Worm (Caenorhabditis elegans): Measurements from ENCODE around the gene sru-13.
"Not testable (repeated sequence)": the region's sequence is repeated elsewhere in the genome, so short reads cannot be mapped to it uniquely, and the experiment has no call there.

Gene sru-13

DNA sequence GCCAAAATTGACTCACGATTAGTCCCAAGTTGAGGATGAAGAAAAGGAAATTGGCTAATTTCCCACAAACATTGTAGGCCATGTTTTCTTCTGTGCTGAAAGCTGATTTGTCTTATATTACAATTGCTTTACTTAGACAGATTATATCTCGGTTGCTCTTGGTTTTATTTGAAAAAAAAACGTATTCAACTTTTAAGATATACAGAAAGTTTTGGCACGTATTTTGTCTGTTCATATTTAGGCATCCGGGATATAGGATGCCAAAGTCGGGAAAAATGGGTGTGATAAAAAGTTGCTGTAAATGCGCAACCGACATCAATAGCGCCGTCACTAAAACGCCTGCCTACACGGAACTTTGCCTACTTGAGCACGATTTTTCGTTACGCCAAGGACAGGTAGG is 2.3 kb downstream of the sru-13 start, which contains the start of gene tsp-4:
TSS of gene tsp-4 (minus strand) at position 101 of the 400 bp plus-strand sequence.
- no peak for TF ChIP-seq ceh-13 (GFP tag; optimal IDR thresholded peaks at IDR 0.05)
- no peak for TF ChIP-seq aly-1 (tag; optimal IDR thresholded peaks at IDR 0.05)
- TF ChIP-seq ceh-36 (tag; optimal IDR thresholded peaks at IDR 0.05) = no peak
- no peak for TF ChIP-seq ama-1 (optimal IDR thresholded peaks at IDR 0.05)
- TF ChIP-seq flt-1 (GFP tag; IDR thresholded peaks at IDR 0.05) = no peak
- no peak for TF ChIP-seq tbx-37 (GFP tag; conservative IDR thresholded peaks at IDR 0.05)
- TF ChIP-seq tbx-11 (GFP tag; IDR thresholded peaks at IDR 0.05) = no peak
- no peak for TF ChIP-seq B0310.2 (tag; optimal IDR thresholded peaks at IDR 0.05)
- no peak for TF ChIP-seq F13C5.2 (tag; optimal IDR thresholded peaks at IDR 0.05)
- TF ChIP-seq sea-1 (GFP tag; conservative IDR thresholded peaks at IDR 0.05) = no peak
- no peak for TF ChIP-seq hmg-4 (GFP tag; optimal IDR thresholded peaks at IDR 0.05)
- no peak for TF ChIP-seq ets-7 (tag; optimal IDR thresholded peaks at IDR 0.05)
- TF ChIP-seq hnd-1 (tag; optimal IDR thresholded peaks at IDR 0.05) = no peak

DNA sequence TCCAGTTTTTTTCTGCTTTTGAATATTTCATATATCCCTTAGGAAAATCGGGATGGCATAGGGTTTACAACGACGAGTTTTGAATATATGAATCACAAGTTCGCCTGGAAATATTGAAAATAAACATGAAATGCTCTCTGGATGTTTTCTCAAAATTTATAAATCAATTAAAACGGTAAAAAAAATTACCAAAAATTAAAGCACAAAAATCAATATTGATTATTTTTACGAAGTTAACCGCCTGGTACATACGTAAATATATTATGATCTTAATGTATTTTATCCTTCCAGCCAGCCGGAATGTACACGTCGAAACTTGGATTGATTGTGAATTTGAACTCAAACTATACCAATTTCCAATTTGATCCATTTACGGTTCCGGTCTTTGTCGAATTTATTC is 17.0 kb downstream of the sru-13 start, which contains the start of gene sru-17:
TSS of gene sru-17 (plus strand) at position 301 of the 400 bp plus-strand sequence.
- not testable (repeated sequence) for TF ChIP-seq ets-7 (tag; optimal IDR thresholded peaks at IDR 0.05); F13C5.2 (tag; optimal IDR thresholded peaks at IDR 0.05); scrt-1 (GFP tag; IDR thresholded peaks at IDR 0.05)

DNA sequence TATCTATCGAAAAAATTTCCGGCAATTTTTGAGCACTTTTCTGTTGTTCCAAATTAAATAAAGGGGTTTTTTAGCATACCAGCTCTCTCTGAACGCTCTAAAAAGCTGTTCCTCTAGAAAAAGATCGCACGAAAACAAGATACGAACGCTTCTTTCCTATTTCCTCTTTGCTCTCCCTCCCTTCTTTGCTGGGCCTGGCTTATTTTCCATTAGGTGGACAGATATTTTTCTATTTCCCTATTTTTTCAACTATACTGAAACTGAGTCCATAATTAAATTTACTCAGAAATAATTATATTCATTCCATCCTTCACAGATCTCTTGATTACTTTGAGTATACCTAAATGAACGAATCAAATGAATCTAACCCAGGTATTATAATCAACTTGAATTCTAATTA is 20.5 kb downstream of the sru-13 start, which contains the start of gene sru-18:
TSS of gene sru-18 (plus strand) at position 301 of the 400 bp plus-strand sequence.
- TF ChIP-seq tbx-11 (GFP tag; IDR thresholded peaks at IDR 0.05) = no peak
- TF ChIP-seq hmg-4 (GFP tag; optimal IDR thresholded peaks at IDR 0.05) = no peak
- TF ChIP-seq tra-4 (tag; optimal IDR thresholded peaks at IDR 0.05) = no peak
- TF ChIP-seq aly-1 (tag; optimal IDR thresholded peaks at IDR 0.05) = no peak
- no peak for TF ChIP-seq B0310.2 (tag; optimal IDR thresholded peaks at IDR 0.05)
- TF ChIP-seq tbx-37 (GFP tag; conservative IDR thresholded peaks at IDR 0.05) = no peak
- TF ChIP-seq ama-1 (optimal IDR thresholded peaks at IDR 0.05) = no peak
- TF ChIP-seq flt-1 (GFP tag; IDR thresholded peaks at IDR 0.05) = no peak
- TF ChIP-seq sea-1 (GFP tag; conservative IDR thresholded peaks at IDR 0.05) = no peak
- TF ChIP-seq ceh-36 (tag; optimal IDR thresholded peaks at IDR 0.05) = no peak

DNA sequence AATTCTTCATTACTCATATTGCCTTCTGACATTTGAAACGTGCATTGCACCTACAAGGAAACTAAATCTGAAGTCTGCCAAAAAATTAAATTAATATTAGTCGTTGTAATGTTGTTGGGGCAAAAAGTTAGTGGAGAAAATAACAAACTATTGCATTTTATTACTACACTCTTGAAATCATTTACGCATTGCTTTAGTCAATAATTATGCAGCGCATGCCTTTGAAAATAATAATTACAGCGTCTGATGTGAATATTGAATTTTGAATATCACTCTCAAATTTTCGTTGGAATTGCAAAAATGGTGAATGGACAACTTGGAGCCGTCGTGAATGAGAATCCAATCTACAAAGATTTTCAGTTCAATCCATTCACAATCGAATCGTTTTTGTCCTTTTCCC is 24.2 kb downstream of the sru-13 start, which contains the start of gene sru-19:
TSS of gene sru-19 (plus strand) at position 301 of the 400 bp plus-strand sequence.
- no peak for TF ChIP-seq B0310.2 (tag; optimal IDR thresholded peaks at IDR 0.05)
- no peak for TF ChIP-seq aly-1 (tag; optimal IDR thresholded peaks at IDR 0.05)
- no peak for TF ChIP-seq ceh-36 (tag; optimal IDR thresholded peaks at IDR 0.05)
- no peak for TF ChIP-seq hnd-1 (tag; optimal IDR thresholded peaks at IDR 0.05)
- TF ChIP-seq hmbx-1 (tag; optimal IDR thresholded peaks at IDR 0.05) = no peak
- TF ChIP-seq flt-1 (GFP tag; IDR thresholded peaks at IDR 0.05) = no peak
- TF ChIP-seq hmg-4 (GFP tag; optimal IDR thresholded peaks at IDR 0.05) = no peak
- TF ChIP-seq scrt-1 (GFP tag; IDR thresholded peaks at IDR 0.05) = no peak
- TF ChIP-seq sea-1 (GFP tag; conservative IDR thresholded peaks at IDR 0.05) = no peak
- TF ChIP-seq F13C5.2 (tag; optimal IDR thresholded peaks at IDR 0.05) = no peak
- TF ChIP-seq ama-1 (optimal IDR thresholded peaks at IDR 0.05) = no peak
- TF ChIP-seq ceh-13 (GFP tag; optimal IDR thresholded peaks at IDR 0.05) = no peak
- TF ChIP-seq pes-1 (GFP tag; IDR thresholded peaks at IDR 0.05) = no peak
- no peak for TF ChIP-seq tbx-11 (GFP tag; IDR thresholded peaks at IDR 0.05)

DNA sequence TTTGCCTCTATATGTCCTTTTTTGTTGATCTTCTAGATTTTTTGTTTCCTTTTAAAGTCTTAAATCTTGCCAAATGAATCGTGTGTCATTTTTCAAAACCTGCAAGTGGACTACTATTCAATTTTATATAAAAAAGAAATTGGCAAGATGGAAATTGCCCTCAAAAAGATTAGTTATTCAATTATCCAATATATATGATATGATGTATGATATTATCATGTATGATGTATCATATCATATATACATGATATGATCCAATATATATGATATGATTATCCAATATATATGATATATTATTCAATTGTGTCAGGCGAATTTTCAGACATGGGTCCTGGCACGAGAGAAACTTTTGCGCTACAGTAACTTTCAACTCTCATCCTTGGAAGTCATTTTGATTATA is 27.2 kb downstream of the sru-13 start, which contains the start of gene sru-20:
TSS of gene sru-20 (plus strand) at position 301 of the 400 bp plus-strand sequence.
- TF ChIP-seq ceh-36 (tag; optimal IDR thresholded peaks at IDR 0.05) (no peak), sea-1 (GFP tag; conservative IDR thresholded peaks at IDR 0.05) (no peak), hmbx-1 (tag; optimal IDR thresholded peaks at IDR 0.05) (no peak), ets-7 (tag; optimal IDR thresholded peaks at IDR 0.05) (no peak)

DNA sequence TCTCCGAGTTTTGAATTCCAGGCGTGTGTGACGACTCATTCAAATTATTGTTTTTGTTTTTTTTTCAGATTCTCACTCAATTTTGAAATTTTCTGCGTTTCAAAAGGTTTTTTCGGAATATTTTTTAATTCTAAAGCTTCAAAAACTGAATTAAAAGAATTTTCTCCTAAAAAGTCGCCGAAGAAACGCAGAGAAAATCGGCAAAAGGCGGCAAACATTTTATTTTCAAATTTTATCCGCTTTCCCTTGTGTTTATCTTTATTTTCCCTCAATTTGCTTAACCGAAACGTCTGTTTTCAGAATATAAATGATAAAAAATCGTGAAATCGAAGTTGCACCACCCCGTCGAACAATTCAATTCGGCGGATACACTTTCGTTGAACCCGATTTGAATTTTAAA is 31.9 kb downstream of the sru-13 start, which contains the start of gene him-6:
TSS of gene him-6 (plus strand) at position 301 of the 400 bp plus-strand sequence.
- TF ChIP-seq F13C5.2 (tag; optimal IDR thresholded peaks at IDR 0.05) = no peak
- no peak for TF ChIP-seq tbx-37 (GFP tag; conservative IDR thresholded peaks at IDR 0.05)
- TF ChIP-seq pes-1 (GFP tag; IDR thresholded peaks at IDR 0.05) = no peak
- no peak for TF ChIP-seq B0310.2 (tag; optimal IDR thresholded peaks at IDR 0.05)
- TF ChIP-seq ama-1 (optimal IDR thresholded peaks at IDR 0.05) = no peak
- TF ChIP-seq sea-1 (GFP tag; conservative IDR thresholded peaks at IDR 0.05) = no peak

DNA sequence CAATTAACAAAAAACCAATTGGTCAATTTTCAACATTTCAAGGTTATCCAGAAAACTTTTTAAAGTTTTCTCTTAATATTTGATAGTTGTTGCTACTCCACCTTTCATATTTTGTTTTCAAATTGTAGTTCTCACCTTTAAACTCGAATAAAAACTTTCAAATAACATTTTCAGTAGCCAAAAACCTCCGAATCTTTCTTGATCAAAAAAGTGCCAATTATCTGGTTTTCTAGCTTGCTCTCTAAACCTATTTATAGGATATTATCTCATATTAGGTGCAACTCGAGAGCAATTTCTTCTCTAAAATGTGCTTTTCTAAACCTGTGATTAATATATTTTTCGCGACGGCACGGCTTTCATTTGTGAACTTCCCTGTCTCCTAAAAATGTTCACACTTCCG is 35.2 kb downstream of the sru-13 start, which contains the start of gene sru-26:
TSS of gene sru-26 (plus strand) at position 301 of the 400 bp plus-strand sequence.
- TF ChIP-seq F13C5.2 (tag; optimal IDR thresholded peaks at IDR 0.05) = no peak
- TF ChIP-seq scrt-1 (GFP tag; IDR thresholded peaks at IDR 0.05) = no peak
- no peak for TF ChIP-seq tbx-11 (GFP tag; IDR thresholded peaks at IDR 0.05)
- no peak for TF ChIP-seq B0310.2 (tag; optimal IDR thresholded peaks at IDR 0.05)
- TF ChIP-seq hmg-4 (GFP tag; optimal IDR thresholded peaks at IDR 0.05) = no peak
- TF ChIP-seq ceh-13 (GFP tag; optimal IDR thresholded peaks at IDR 0.05) = no peak
- TF ChIP-seq tra-4 (tag; optimal IDR thresholded peaks at IDR 0.05) = no peak
- TF ChIP-seq tbx-37 (GFP tag; conservative IDR thresholded peaks at IDR 0.05) = no peak
- TF ChIP-seq aly-1 (tag; optimal IDR thresholded peaks at IDR 0.05) = no peak
- TF ChIP-seq pes-1 (GFP tag; IDR thresholded peaks at IDR 0.05) = no peak
- TF ChIP-seq flt-1 (GFP tag; IDR thresholded peaks at IDR 0.05) = no peak
- no peak for TF ChIP-seq ceh-36 (tag; optimal IDR thresholded peaks at IDR 0.05)
- no peak for TF ChIP-seq ama-1 (optimal IDR thresholded peaks at IDR 0.05)
- no peak for TF ChIP-seq sea-1 (GFP tag; conservative IDR thresholded peaks at IDR 0.05)
- no peak for TF ChIP-seq ets-7 (tag; optimal IDR thresholded peaks at IDR 0.05)
- no peak for TF ChIP-seq hnd-1 (tag; optimal IDR thresholded peaks at IDR 0.05)

DNA sequence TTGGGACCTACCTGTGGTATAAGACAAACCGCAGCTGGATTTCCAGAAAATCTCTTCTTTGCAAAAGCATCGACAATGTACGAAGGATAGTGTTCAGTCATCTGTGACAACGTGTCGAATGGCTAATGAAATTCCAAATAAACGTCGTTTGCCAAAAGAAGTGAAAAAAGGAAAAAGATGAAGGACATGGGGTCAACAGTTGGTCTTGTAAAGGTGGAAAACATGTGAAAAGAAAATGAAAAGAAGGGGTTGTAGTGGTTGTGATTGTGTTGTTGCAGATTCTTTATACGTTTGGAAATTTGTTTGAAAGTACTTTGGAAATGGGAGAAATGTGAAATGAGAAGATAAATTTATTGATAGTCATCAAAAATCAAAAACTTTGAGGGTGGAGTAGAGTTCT is 37.9 kb downstream of the sru-13 start, which contains the start of gene T04A11.4:
TSS of gene T04A11.4 (minus strand) at position 101 of the 400 bp plus-strand sequence.
- TF ChIP-seq B0310.2, aly-1, ets-7 (tag; optimal IDR thresholded peaks at IDR 0.05): not testable (repeated sequence)
